Fruit fly (Drosophila melanogaster) whole organism, embryonic: ENCODE data around the gene Fst.

Experiments used
- Atf6 ChIP-seq: fragments of 200-800 bp; sonication (Bioruptor generic); IDR thresholded peaks from 2 replicates; pipeline ENCODE4 v1.3.6; 2022; ENCODE audit warnings: missing biosample characterization, missing genetic modification characterization
- CG10209 ChIP-seq: fragments of 200-800 bp; sonication (Bioruptor generic); optimal IDR thresholded peaks from 3 replicates; lab custom pipeline; 2017; ENCODE audit warnings: missing biosample characterization, mild to moderate bottlenecking, missing genetic modification characterization, missing genetic modification reagents
- CG10267 ChIP-seq: fragments of 200-800 bp; sonication (Bioruptor generic); optimal IDR thresholded peaks from 2 replicates; lab custom pipeline; 2018; ENCODE audit warnings: missing biosample characterization, mild to moderate bottlenecking, missing genetic modification characterization, moderate library complexity
- CG11560 ChIP-seq: fragments of 200-800 bp; sonication (Bioruptor generic); IDR thresholded peaks from 3 replicates; pipeline ENCODE4 v1.3.6; 2022; ENCODE audit warnings: missing biosample characterization, missing genetic modification characterization
- CG12155 ChIP-seq: fragments of 200-800 bp; sonication (Bioruptor generic); optimal IDR thresholded peaks from 3 replicates; lab custom pipeline; 2016; ENCODE audit warnings: missing biosample characterization, missing genetic modification characterization
- CG13296 ChIP-seq: fragments of 200-800 bp; sonication (Bioruptor generic); optimal IDR thresholded peaks from 3 replicates; lab custom pipeline; 2018; ENCODE audit warnings: missing biosample characterization, mild to moderate bottlenecking, missing genetic modification characterization
- CG13424 ChIP-seq: fragments of 200-800 bp; sonication (Bioruptor generic); optimal IDR thresholded peaks from 2 replicates; lab custom pipeline; 2019; ENCODE audit warnings: missing biosample characterization, mild to moderate bottlenecking, missing genetic modification characterization, moderate library complexity
- CG15011 ChIP-seq: fragments of 200-800 bp; sonication (Bioruptor generic); optimal IDR thresholded peaks from 3 replicates; lab custom pipeline; 2018; ENCODE audit warnings: missing biosample characterization, mild to moderate bottlenecking, missing genetic modification characterization
- CG15073 ChIP-seq: fragments of 200-800 bp; sonication (Bioruptor generic); optimal IDR thresholded peaks from 2 replicates; lab custom pipeline; 2016; ENCODE audit warnings: missing biosample characterization, missing genetic modification characterization
- CG1602 ChIP-seq: fragments of 200-800 bp; sonication (Bioruptor generic); optimal IDR thresholded peaks from 3 replicates; lab custom pipeline; 2016; ENCODE audit warnings: missing biosample characterization, missing genetic modification characterization
- CG17568 ChIP-seq: fragments of 200-800 bp; sonication (Bioruptor generic); optimal IDR thresholded peaks from 2 replicates; lab custom pipeline; 2018; ENCODE audit warnings: missing biosample characterization, mild to moderate bottlenecking, missing genetic modification characterization, moderate library complexity
- CG18011 ChIP-seq: fragments of 200-800 bp; sonication (Bioruptor generic); optimal IDR thresholded peaks from 2 replicates; lab custom pipeline; 2017; ENCODE audit warnings: missing biosample characterization, missing genetic modification characterization, mild to moderate bottlenecking, moderate library complexity, missing genotype
- CG18619 ChIP-seq: fragments of 200-800 bp; sonication (Bioruptor generic); optimal IDR thresholded peaks from 3 replicates; lab custom pipeline; 2017; ENCODE audit warnings: missing biosample characterization, mild to moderate bottlenecking, missing genetic modification characterization
- CG2202 ChIP-seq: fragments of 200-800 bp; sonication (Bioruptor generic); optimal IDR thresholded peaks from 2 replicates; lab custom pipeline; 2018; ENCODE audit warnings: missing biosample characterization, mild to moderate bottlenecking, missing genetic modification characterization
- CG30020 ChIP-seq: fragments of 200-800 bp; optimal IDR thresholded peaks from 2 replicates; lab custom pipeline; 2019; ENCODE audit warnings: missing biosample characterization, mild to moderate bottlenecking, missing genetic modification characterization, moderate library complexity
- CG31388 ChIP-seq: fragments of 200-800 bp; sonication (Bioruptor generic); optimal IDR thresholded peaks from 2 replicates; lab custom pipeline; 2016; ENCODE audit warnings: missing biosample characterization, missing genetic modification characterization
- CG5180 ChIP-seq: fragments of 200-800 bp; sonication (Bioruptor generic); optimal IDR thresholded peaks from 3 replicates; lab custom pipeline; 2017; ENCODE audit warnings: missing biosample characterization, missing genetic modification characterization, mild to moderate bottlenecking, moderate library complexity, missing genetic modification reagents
- CG6765 ChIP-seq: fragments of 200-800 bp; sonication (Bioruptor generic); optimal IDR thresholded peaks from 3 replicates; lab custom pipeline; 2017; ENCODE audit warnings: missing biosample characterization, mild to moderate bottlenecking, missing genetic modification characterization
- CG6854 ChIP-seq: fragments of 200-800 bp; sonication (Bioruptor generic); optimal IDR thresholded peaks from 3 replicates; lab custom pipeline; 2017; ENCODE audit warnings: missing biosample characterization, mild to moderate bottlenecking, missing genetic modification characterization
- CG7271 ChIP-seq: fragments of 200-800 bp; sonication (Bioruptor generic); optimal IDR thresholded peaks from 2 replicates; lab custom pipeline; 2018; ENCODE audit warnings: missing biosample characterization, mild to moderate bottlenecking, missing genetic modification characterization, moderate library complexity
- CG7963 ChIP-seq: fragments of 200-800 bp; sonication (Bioruptor generic); IDR thresholded peaks from 3 replicates; pipeline ENCODE4 v1.3.6; 2022; ENCODE audit warnings: missing biosample characterization, missing genetic modification characterization; ENCODE audit not compliant: partially characterized antibody
- CG8478 ChIP-seq: fragments of >200 bp; optimal IDR thresholded peaks from 2 replicates; lab custom pipeline; 2018
- CG9215 ChIP-seq: fragments of 200-800 bp; sonication (Bioruptor generic); IDR thresholded peaks from 2 replicates; pipeline ENCODE4 v1.3.6; 2022; ENCODE audit warnings: missing biosample characterization, missing genetic modification characterization
- Dbx ChIP-seq: fragments of 200-800 bp; sonication (Bioruptor generic); IDR thresholded peaks from 3 replicates; pipeline ENCODE4 v1.3.6; 2022; ENCODE audit warnings: missing biosample characterization, missing genetic modification characterization
- Dip3 ChIP-seq: fragments of 200-800 bp; sonication (Bioruptor generic); optimal IDR thresholded peaks from 3 replicates; lab custom pipeline; 2016; ENCODE audit warnings: missing biosample characterization, missing genetic modification characterization
- Dll ChIP-seq: fragments of 200-800 bp; sonication (Bioruptor generic); IDR thresholded peaks from 4 replicates; pipeline ENCODE4 v1.3.6; 2022; ENCODE audit warnings: missing biosample characterization, missing genetic modification characterization; ENCODE audit not compliant: partially characterized antibody
- Fer1 ChIP-seq: fragments of 200-800 bp; sonication (Bioruptor generic); optimal IDR thresholded peaks from 2 replicates; lab custom pipeline; 2017; ENCODE audit warnings: missing biosample characterization, mild to moderate bottlenecking, missing genetic modification characterization
- HLHmδ ChIP-seq: fragments of 200-800 bp; sonication (Bioruptor generic); optimal IDR thresholded peaks from 2 replicates; lab custom pipeline; 2018; ENCODE audit warnings: missing biosample characterization, mild to moderate bottlenecking, missing genetic modification characterization, moderate library complexity
- HmgZ ChIP-seq: fragments of 200-800 bp; sonication (Bioruptor generic); optimal IDR thresholded peaks from 2 replicates; lab custom pipeline; 2018; ENCODE audit warnings: missing biosample characterization, mild to moderate bottlenecking, missing genetic modification characterization
- Hmr ChIP-seq: fragments of 200-800 bp; sonication (Bioruptor generic); optimal IDR thresholded peaks from 3 replicates; lab custom pipeline; 2017; ENCODE audit warnings: mild to moderate bottlenecking, missing biosample characterization, missing genetic modification reagents, missing genetic modification characterization
- Hmx ChIP-seq: fragments of 200-800 bp; sonication (Bioruptor generic); optimal IDR thresholded peaks from 2 replicates; lab custom pipeline; 2016; ENCODE audit warnings: missing biosample characterization, missing genetic modification characterization
- NK7.1 ChIP-seq: fragments of 200-800 bp; sonication (Bioruptor generic); optimal IDR thresholded peaks from 3 replicates; lab custom pipeline; 2016; ENCODE audit warnings: missing biosample characterization, missing genetic modification characterization
- NfI ChIP-seq: fragments of 200-800 bp; sonication (Bioruptor generic); optimal IDR thresholded peaks from 3 replicates; lab custom pipeline; 2018; ENCODE audit warnings: missing biosample characterization, mild to moderate bottlenecking, missing genetic modification characterization, moderate library complexity
- Pdp1 ChIP-seq, 2 experiments: fragments of 200-800 bp; sonication (Bioruptor generic); optimal IDR thresholded peaks; 3 replicates each; lab custom pipeline; 2016; ENCODE audit warnings: missing biosample characterization in 2 of 2, missing genetic modification characterization in 2 of 2, mild to moderate bottlenecking in 1 of 2, moderate library complexity in 1 of 2
- Poxn ChIP-seq: fragments of 200-800 bp; sonication (Bioruptor generic); IDR thresholded peaks from 2 replicates; pipeline ENCODE4 v1.3.6; 2022; ENCODE audit warnings: missing biosample characterization, missing genetic modification characterization
- Ssrp ChIP-seq: fragments of 200-800 bp; sonication (Bioruptor generic); optimal IDR thresholded peaks from 2 replicates; lab custom pipeline; 2018; ENCODE audit warnings: missing biosample characterization, mild to moderate bottlenecking, missing genetic modification characterization, moderate library complexity
- Stat92E ChIP-seq, 3 experiments: fragments of >200 bp in 2 of 3; fragments of 200-800 bp in 1 of 3; sonication (Bioruptor generic) in 1 of 3; optimal IDR thresholded peaks; 2 replicates each; lab custom pipeline; 2017 to 2019; ENCODE audit warnings: missing biosample characterization in 3 of 3, missing genetic modification characterization in 3 of 3, mild to moderate bottlenecking in 1 of 3, moderate library complexity in 1 of 3
- Vsx1 ChIP-seq: fragments of 200-800 bp; sonication (Bioruptor generic); optimal IDR thresholded peaks from 2 replicates; lab custom pipeline; 2017; ENCODE audit warnings: missing biosample characterization, mild to moderate bottlenecking, missing genetic modification characterization, missing genetic modification reagents
- Xrp1 ChIP-seq: fragments of 200-800 bp; sonication (Bioruptor generic); IDR thresholded peaks from 2 replicates; pipeline ENCODE4 v1.3.6; 2022; ENCODE audit warnings: missing biosample characterization, missing genetic modification characterization
- ase ChIP-seq: fragments of 200-800 bp; sonication (Bioruptor generic); IDR thresholded peaks from 3 replicates; pipeline ENCODE4 v1.3.6; 2022; ENCODE audit warnings: missing biosample characterization, missing genetic modification characterization
- gce ChIP-seq: fragments of 200-800 bp; sonication (Bioruptor generic); IDR thresholded peaks from 3 replicates; pipeline ENCODE4 v1.3.6; 2022; ENCODE audit warnings: missing biosample characterization, missing genetic modification characterization
- her ChIP-seq: fragments of 200-800 bp; sonication (Bioruptor generic); optimal IDR thresholded peaks from 2 replicates; lab custom pipeline; 2016; ENCODE audit warnings: missing biosample characterization, missing genetic modification characterization
- hkb ChIP-seq, 2 experiments: fragments of 200-800 bp in 1 of 2; fragments of >200 bp in 1 of 2; sonication (Bioruptor generic) in 1 of 2; IDR thresholded peaks in 1 of 2; optimal IDR thresholded peaks in 1 of 2; 2 replicates each; pipeline versions ENCODE4 v1.3.6 to Lab custom; 2017 to 2022; ENCODE audit warnings: missing biosample characterization in 1 of 2, missing genetic modification characterization in 1 of 2
- ken ChIP-seq: fragments of 200-800 bp; sonication (Bioruptor generic); IDR thresholded peaks from 3 replicates; pipeline ENCODE4 v1.3.6; 2022; ENCODE audit warnings: missing biosample characterization, missing genetic modification characterization
- lola ChIP-seq, 3 experiments: fragments of >200 bp in 2 of 3; fragments of 200-800 bp in 1 of 3; sonication (Bioruptor generic) in 1 of 3; optimal IDR thresholded peaks; 2 replicates each; lab custom pipeline; 2017 to 2019; ENCODE audit warnings: missing biosample characterization in 3 of 3, missing genetic modification characterization in 3 of 3, mild to moderate bottlenecking in 1 of 3, moderate library complexity in 1 of 3
- mirr ChIP-seq: fragments of 200-800 bp; sonication (Bioruptor generic); optimal IDR thresholded peaks from 3 replicates; lab custom pipeline; 2018; ENCODE audit warnings: missing biosample characterization, mild to moderate bottlenecking, missing genetic modification characterization
- nom ChIP-seq: fragments of 200-800 bp; sonication (Bioruptor generic); optimal IDR thresholded peaks from 2 replicates; lab custom pipeline; 2017; ENCODE audit warnings: missing biosample characterization, missing genetic modification characterization, mild to moderate bottlenecking, moderate library complexity, missing genetic modification reagents
- odd ChIP-seq: fragments of 200-800 bp; sonication (Bioruptor generic); optimal IDR thresholded peaks from 2 replicates; lab custom pipeline; 2017; ENCODE audit warnings: missing biosample characterization, mild to moderate bottlenecking, missing genetic modification characterization
- row ChIP-seq: fragments of 200-800 bp; sonication (Bioruptor generic); IDR thresholded peaks from 3 replicates; pipeline ENCODE4 v1.3.6; 2022; ENCODE audit warnings: missing biosample characterization, missing genetic modification characterization
- sens ChIP-seq: fragments of 200-800 bp; sonication (Bioruptor generic); peaks from one replicate; lab custom pipeline; 2016; ENCODE audit warnings: missing biosample characterization, missing genetic modification characterization

Gene Fst

dm6 chr3R:9605084-9605483 lies 40.9 kb downstream of the Fst start (continued):
- no peak for TF ChIP-seq Hmx (GFP tag; lab: Kevin White, UChicago)
- TF ChIP-seq Poxn (GFP tag; lab: Robert Waterston, UW): no peak
- no peak for TF ChIP-seq CG6765 (GFP tag; lab: Kevin White, UChicago)
- TF ChIP-seq ase (GFP tag; lab: Robert Waterston, UW): no peak
- TF ChIP-seq CG9215: no peak
- TF ChIP-seq CG18011: no peak
- TF ChIP-seq CG8478 (lab: Kevin White, UChicago): no peak
- TF ChIP-seq CG11560 (tag; lab: Robert Waterston, UW): no peak
- TF ChIP-seq Vsx1 (GFP tag; lab: Kevin White, UChicago): no peak
- no peak for TF ChIP-seq CG6854 (GFP tag; lab: Kevin White, UChicago)
- TF ChIP-seq Atf6 (GFP tag; lab: Robert Waterston, UW): no peak
- no peak for TF ChIP-seq CG12155 (GFP tag; lab: Kevin White, UChicago)
- no peak for TF ChIP-seq HLHmδ
- peak; percentile 8 for TF ChIP-seq CG13424 (tag; lab: Kevin White, UChicago)
- TF ChIP-seq mirr (GFP tag; lab: Kevin White, UChicago): no peak
- TF ChIP-seq row (GFP tag; lab: Robert Waterston, UW): peak; percentile 43; the same call in 2 of the 3 replicates
- no peak for TF ChIP-seq CG10209 (GFP tag; lab: Kevin White, UChicago)
- TF ChIP-seq Dbx (GFP tag; lab: Robert Waterston, UW): no peak
- TF ChIP-seq Ssrp (tag; lab: Kevin White, UChicago): peak; percentile 51
- TF ChIP-seq CG7271 (tag; lab: Kevin White, UChicago): no peak
- TF ChIP-seq her (GFP tag; lab: Kevin White, UChicago): no peak
- peak; percentile 26 for TF ChIP-seq CG2202 (tag; lab: Kevin White, UChicago)
- no peak for TF ChIP-seq gce (GFP tag; lab: Robert Waterston, UW)
- no peak for TF ChIP-seq Fer1 (GFP tag; lab: Kevin White, UChicago)
- no peak for TF ChIP-seq NfI (GFP tag; lab: Kevin White, UChicago)
- no peak for TF ChIP-seq odd (GFP tag; lab: Kevin White, UChicago)
- no peak for TF ChIP-seq CG1602 (GFP tag; lab: Kevin White, UChicago)
- no peak for TF ChIP-seq NK7.1 (GFP tag; lab: Kevin White, UChicago)
- no peak for TF ChIP-seq CG18619 (GFP tag; lab: Kevin White, UChicago)
- TF ChIP-seq ken (GFP tag; lab: Robert Waterston, UW): no peak
- TF ChIP-seq HmgZ: no peak
- TF ChIP-seq Dip3 (GFP tag; lab: Kevin White, UChicago): no peak
- peak; percentile 93 for TF ChIP-seq sens
- peak; percentile 37 for TF ChIP-seq nom (GFP tag; lab: Kevin White, UChicago)
- TF ChIP-seq CG10267 (tag; lab: Kevin White, UChicago): peak; percentile 52
- no peak for TF ChIP-seq CG30020 (tag; lab: Kevin White, UChicago)
- TF ChIP-seq CG17568: no peak
- TF ChIP-seq Xrp1 (GFP tag; lab: Robert Waterston, UW): peak; percentile 78
- TF ChIP-seq hkb (optimal IDR thresholded peaks at IDR 0.05; lab: Kevin White, UChicago): no peak
- 0 out of 2 replicates have a peak, but pooled peaks have one; percentile 13 for TF ChIP-seq hkb (GFP tag; IDR thresholded peaks at IDR 0.05; lab: Robert Waterston, UW)
- no peak for TF ChIP-seq Hmr (GFP tag; lab: Kevin White, UChicago)
- TF ChIP-seq CG7963: no peak
- no peak for TF ChIP-seq CG31388
- no peak for TF ChIP-seq CG13296
- peak; percentile 24 to 48 for TF ChIP-seq Pdp1 (GFP tag; optimal IDR thresholded peaks at IDR 0.05; lab: Kevin White, UChicago)
- peak in 1 of 3 experiments; percentile 71 for TF ChIP-seq lola (GFP tag; optimal IDR thresholded peaks at IDR 0.05; lab: Kevin White, UChicago)
- TF ChIP-seq CG15011: no peak
- TF ChIP-seq CG5180 (GFP tag; lab: Kevin White, UChicago): no peak
- peak in 1 of 3 experiments; percentile 30 for TF ChIP-seq Stat92E (GFP tag; optimal IDR thresholded peaks at IDR 0.05; lab: Kevin White, UChicago)
- no peak for TF ChIP-seq Dll
- no peak for TF ChIP-seq CG15073 (GFP tag; lab: Kevin White, UChicago)
